Worm (Caenorhabditis elegans) whole organism, late embryonic: ENCODE measurements around the gene T04C4.3.

ENCODE experiments used
- dve-1 ChIP-seq: sonication (generic microtip); optimal IDR thresholded peaks from 2 replicates; lab custom pipeline; 2017; ENCODE audit warnings: antibody characterized with exemption, mild to moderate bottlenecking, missing genetic modification characterization, missing compliant biosample characterization
- ets-4 ChIP-seq: sonication (generic microtip); optimal IDR thresholded peaks from 2 replicates; lab custom pipeline; 2016; ENCODE audit warnings: missing genetic modification characterization, missing compliant biosample characterization
- fkh-6 ChIP-seq: sonication (generic microtip); optimal IDR thresholded peaks from 2 replicates; lab custom pipeline; 2016; ENCODE audit warnings: missing genetic modification characterization, missing compliant biosample characterization
- pha-4 ChIP-seq: fragments of 150-350 bp; optimal IDR thresholded peaks from 2 replicates; lab custom pipeline; 2018; ENCODE audit warnings: missing biosample characterization, missing genetic modification reagents, missing genetic modification characterization
- unc-42 ChIP-seq: sonication (generic microtip); optimal IDR thresholded peaks from 2 replicates; lab custom pipeline; 2016; ENCODE audit warnings: missing genotype, missing genetic modification characterization, missing compliant biosample characterization

- no peak for TF ChIP-seq fkh-6 (tag; lab: Kevin White, UChicago)
- TF ChIP-seq dve-1 (tag; lab: Kevin White, UChicago): no peak
- TF ChIP-seq pha-4 (tag; lab: Kevin White, UChicago): no peak
- no peak for TF ChIP-seq unc-42 (tag; lab: Kevin White, UChicago)
- no peak for TF ChIP-seq ets-4 (tag; lab: Kevin White, UChicago)
Observed at ce11 chrIV:2217260-2217659, 604 bp upstream of the T04C4.3 start.
